Fruit fly (Drosophila melanogaster) whole organism, embryonic: ENCODE data around the gene CG32599.

ENCODE experiments used
- Ada2b ChIP-seq: fragments of 200-800 bp; sonication (Bioruptor generic); IDR thresholded peaks from 2 replicates; pipeline ENCODE4 v1.3.6; 2022; ENCODE audit warnings: missing biosample characterization, missing genetic modification characterization
- Adf1 ChIP-seq: fragments of 200-800 bp; sonication (Bioruptor generic); IDR thresholded peaks from 2 replicates; pipeline ENCODE4 v1.3.6; 2022; ENCODE audit warnings: missing biosample characterization, missing genetic modification characterization
- Antp ChIP-seq: fragments of 200-800 bp; sonication (Bioruptor generic); optimal IDR thresholded peaks from 3 replicates; lab custom pipeline; 2016; ENCODE audit warnings: missing biosample characterization, missing genetic modification characterization
- Bgb ChIP-seq: fragments of 200-800 bp; sonication (Bioruptor generic); IDR thresholded peaks from 2 replicates; pipeline ENCODE4 v1.3.6; 2022; ENCODE audit warnings: missing biosample characterization, missing genetic modification characterization; ENCODE audit not compliant: partially characterized antibody
- CG10654 ChIP-seq: fragments of 200-800 bp; sonication (Bioruptor generic); optimal IDR thresholded peaks from 2 replicates; lab custom pipeline; 2016; ENCODE audit warnings: missing biosample characterization, missing genetic modification characterization
- CG12071 ChIP-seq: fragments of 200-800 bp; sonication (Bioruptor generic); optimal IDR thresholded peaks from 3 replicates; lab custom pipeline; 2018; ENCODE audit warnings: missing biosample characterization, mild to moderate bottlenecking, missing genetic modification characterization
- CG12104 ChIP-seq: fragments of 200-800 bp; sonication (Bioruptor generic); optimal IDR thresholded peaks from 3 replicates; lab custom pipeline; 2016; ENCODE audit warnings: missing biosample characterization, missing genetic modification characterization
- CG14014 ChIP-seq: fragments of 200-800 bp; sonication (Bioruptor generic); IDR thresholded peaks from 2 replicates; pipeline ENCODE4 v1.3.6; 2022; ENCODE audit warnings: missing biosample characterization, missing genetic modification characterization
- CG14965 ChIP-seq: fragments of 200-800 bp; sonication (Bioruptor generic); optimal IDR thresholded peaks from 2 replicates; lab custom pipeline; 2016; ENCODE audit warnings: missing biosample characterization, missing genetic modification characterization, borderline replicate concordance
- CG2875 ChIP-seq: fragments of 200-800 bp; sonication (Bioruptor generic); optimal IDR thresholded peaks from 2 replicates; lab custom pipeline; 2017; ENCODE audit warnings: missing biosample characterization, mild to moderate bottlenecking, missing genetic modification characterization, missing genetic modification reagents
- CG31441 ChIP-seq: fragments of 200-800 bp; sonication (Bioruptor generic); IDR thresholded peaks from 2 replicates; pipeline ENCODE4 v1.3.6; 2022; ENCODE audit warnings: missing biosample characterization, missing genetic modification characterization
- CG33213 ChIP-seq: fragments of 200-800 bp; sonication (Bioruptor generic); optimal IDR thresholded peaks from 3 replicates; lab custom pipeline; 2016; ENCODE audit warnings: missing biosample characterization, missing genetic modification characterization
- CG4820 ChIP-seq: fragments of 200-800 bp; sonication (Bioruptor generic); optimal IDR thresholded peaks from 3 replicates; lab custom pipeline; 2016; ENCODE audit warnings: missing biosample characterization, missing genetic modification characterization
- CG8281 ChIP-seq: fragments of 200-800 bp; sonication (Bioruptor generic); optimal IDR thresholded peaks from 2 replicates; lab custom pipeline; 2018; ENCODE audit warnings: missing biosample characterization, mild to moderate bottlenecking, missing genetic modification characterization, moderate library complexity
- D19A ChIP-seq: fragments of 200-800 bp; optimal IDR thresholded peaks from 3 replicates; lab custom pipeline; 2019; ENCODE audit warnings: missing biosample characterization, mild to moderate bottlenecking, missing genetic modification characterization, moderate library complexity
- Dfd ChIP-seq, 2 experiments: fragments of >200 bp; optimal IDR thresholded peaks; 2 replicates each; lab custom pipeline; 2017; ENCODE audit warnings: missing biosample characterization in 2 of 2, missing genetic modification characterization in 2 of 2
- Doc3 ChIP-seq: fragments of 200-800 bp; sonication (Bioruptor generic); IDR thresholded peaks from 3 replicates; pipeline ENCODE4 v1.3.6; 2022; ENCODE audit warnings: missing biosample characterization, missing genetic modification characterization; ENCODE audit not compliant: partially characterized antibody
- HLH54F ChIP-seq: fragments of 200-800 bp; sonication (Bioruptor generic); optimal IDR thresholded peaks from 3 replicates; lab custom pipeline; 2016; ENCODE audit warnings: missing biosample characterization, missing genetic modification characterization
- Hr51 ChIP-seq, 2 experiments: fragments of 200-800 bp; sonication (Bioruptor generic); optimal IDR thresholded peaks; 2 replicates in 1 of 2; 3 replicates in 1 of 2; lab custom pipeline; 2016 to 2018; ENCODE audit warnings: missing biosample characterization in 2 of 2, missing genetic modification characterization in 2 of 2, mild to moderate bottlenecking in 1 of 2, moderate library complexity in 1 of 2
- Lhr ChIP-seq: fragments of 200-800 bp; sonication (Bioruptor generic); optimal IDR thresholded peaks from 3 replicates; lab custom pipeline; 2017; ENCODE audit warnings: mild to moderate bottlenecking, missing biosample characterization, missing genetic modification reagents, missing genetic modification characterization
- Lpt ChIP-seq: fragments of >200 bp; optimal IDR thresholded peaks from 2 replicates; lab custom pipeline; 2018; ENCODE audit warnings: missing biosample characterization, missing genetic modification characterization
- Rx ChIP-seq: fragments of 200-800 bp; sonication (Bioruptor generic); IDR thresholded peaks from 2 replicates; pipeline ENCODE4 v1.3.6; 2022; ENCODE audit warnings: missing biosample characterization, missing genetic modification characterization
- ab ChIP-seq: fragments of 200-800 bp; sonication (Bioruptor generic); optimal IDR thresholded peaks from 2 replicates; lab custom pipeline; 2016; ENCODE audit warnings: missing biosample characterization, missing genetic modification characterization
- al ChIP-seq: fragments of 200-800 bp; sonication (Bioruptor generic); IDR thresholded peaks from 2 replicates; pipeline ENCODE4 v1.3.6; 2022; ENCODE audit warnings: missing biosample characterization, missing genetic modification characterization
- bcd ChIP-seq: fragments of 200-800 bp; sonication (Bioruptor generic); optimal IDR thresholded peaks from 2 replicates; lab custom pipeline; 2017; ENCODE audit warnings: missing biosample characterization, mild to moderate bottlenecking, missing genetic modification characterization
- bowl ChIP-seq: fragments of 200-800 bp; sonication (Bioruptor generic); IDR thresholded peaks from 2 replicates; pipeline ENCODE4 v1.3.6; 2022; ENCODE audit warnings: missing biosample characterization, missing genetic modification characterization
- btn ChIP-seq: fragments of 200-800 bp; sonication (Bioruptor generic); optimal IDR thresholded peaks from 2 replicates; lab custom pipeline; 2016; ENCODE audit warnings: missing biosample characterization, missing genetic modification characterization
- cas ChIP-seq: fragments of 200-800 bp; sonication (Bioruptor generic); IDR thresholded peaks from 2 replicates; pipeline ENCODE4 v1.3.6; 2022; ENCODE audit warnings: missing biosample characterization, missing genetic modification characterization
- chif ChIP-seq, 2 experiments: fragments of 200-800 bp; sonication (Bioruptor generic); optimal IDR thresholded peaks; 3 replicates each; lab custom pipeline; 2016; ENCODE audit warnings: missing biosample characterization in 2 of 2, missing genetic modification characterization in 2 of 2
- chinmo ChIP-seq: fragments of 200-800 bp; sonication (Bioruptor generic); IDR thresholded peaks from 4 replicates; pipeline ENCODE4 v1.3.6; 2022; ENCODE audit warnings: missing biosample characterization, missing genetic modification characterization; ENCODE audit not compliant: partially characterized antibody
- chm ChIP-seq: fragments of 200-800 bp; sonication (Bioruptor generic); IDR thresholded peaks from 2 replicates; pipeline ENCODE4 v1.3.6; 2022; ENCODE audit warnings: missing biosample characterization, missing genetic modification characterization
- crp ChIP-seq, 2 experiments: fragments of 200-800 bp; sonication (Bioruptor generic); optimal IDR thresholded peaks; 2 replicates in 1 of 2; 3 replicates in 1 of 2; lab custom pipeline; 2017; ENCODE audit warnings: missing biosample characterization in 2 of 2, missing genetic modification characterization in 2 of 2, mild to moderate bottlenecking in 1 of 2, moderate library complexity in 1 of 2
- danr ChIP-seq: fragments of 200-800 bp; sonication (Bioruptor generic); IDR thresholded peaks from 2 replicates; pipeline ENCODE4 v1.3.6; 2022; ENCODE audit warnings: missing biosample characterization, missing genetic modification characterization
- emc ChIP-seq: fragments of 200-800 bp; sonication (Bioruptor generic); optimal IDR thresholded peaks from 2 replicates; lab custom pipeline; 2016; ENCODE audit warnings: missing biosample characterization, missing genetic modification characterization
- ftz-f1 ChIP-seq: fragments of 200-800 bp; sonication (Bioruptor generic); optimal IDR thresholded peaks from 2 replicates; lab custom pipeline; 2016; ENCODE audit warnings: missing biosample characterization, missing genetic modification characterization
- gsb-n ChIP-seq: fragments of 200-800 bp; sonication (Bioruptor generic); optimal IDR thresholded peaks from 3 replicates; lab custom pipeline; 2018; ENCODE audit warnings: missing biosample characterization, mild to moderate bottlenecking, missing genetic modification characterization
- her ChIP-seq: fragments of 200-800 bp; sonication (Bioruptor generic); optimal IDR thresholded peaks from 2 replicates; lab custom pipeline; 2016; ENCODE audit warnings: missing biosample characterization, missing genetic modification characterization
- ind ChIP-seq: fragments of 200-800 bp; sonication (Bioruptor generic); optimal IDR thresholded peaks from 3 replicates; lab custom pipeline; 2016; ENCODE audit warnings: missing biosample characterization, missing genetic modification characterization
- jumu ChIP-seq: fragments of 200-800 bp; sonication (Bioruptor generic); optimal IDR thresholded peaks from 3 replicates; lab custom pipeline; 2016; ENCODE audit warnings: missing biosample characterization, missing genetic modification characterization
- lab ChIP-seq: fragments of 200-800 bp; sonication (Bioruptor generic); optimal IDR thresholded peaks from 3 replicates; lab custom pipeline; 2017; ENCODE audit warnings: missing biosample characterization, missing genetic modification characterization, mild to moderate bottlenecking, moderate library complexity, missing genetic modification reagents
- mld ChIP-seq: fragments of 200-800 bp; sonication (Bioruptor generic); IDR thresholded peaks from 3 replicates; pipeline ENCODE4 v1.3.6; 2022; ENCODE audit warnings: missing biosample characterization, missing genetic modification characterization; ENCODE audit not compliant: partially characterized antibody
- p53 ChIP-seq: fragments of 200-800 bp; sonication (Bioruptor generic); optimal IDR thresholded peaks from 2 replicates; lab custom pipeline; 2016; ENCODE audit warnings: missing biosample characterization, missing genetic modification characterization
- prd ChIP-seq, 3 experiments: fragments of >200 bp in 2 of 3; fragments of 200-800 bp in 1 of 3; sonication (Bioruptor generic) in 1 of 3; optimal IDR thresholded peaks in 2 of 3; IDR thresholded peaks in 1 of 3; 2 replicates in 2 of 3; 3 replicates in 1 of 3; pipeline versions ENCODE4 v1.3.6 to Lab custom; 2017 to 2022; ENCODE audit warnings: missing biosample characterization in 1 of 3, missing genetic modification characterization in 1 of 3
- pum ChIP-seq: fragments of 200-800 bp; sonication (Bioruptor generic); optimal IDR thresholded peaks from 2 replicates; lab custom pipeline; 2016; ENCODE audit warnings: missing biosample characterization, missing genetic modification characterization
- schlank ChIP-seq: fragments of 200-800 bp; sonication (Bioruptor generic); optimal IDR thresholded peaks from 2 replicates; lab custom pipeline; 2018; ENCODE audit warnings: missing biosample characterization, mild to moderate bottlenecking, missing genetic modification characterization
- slbo ChIP-seq: fragments of 200-800 bp; sonication (Bioruptor generic); IDR thresholded peaks from 2 replicates; pipeline ENCODE4 v1.3.6; 2022; ENCODE audit warnings: missing biosample characterization, missing genetic modification characterization
- twi ChIP-seq: fragments of 200-800 bp; optimal IDR thresholded peaks from 2 replicates; lab custom pipeline; 2019; ENCODE audit warnings: missing biosample characterization, mild to moderate bottlenecking, missing genetic modification characterization, moderate library complexity
- unc-4 ChIP-seq: fragments of 200-800 bp; sonication (Bioruptor generic); IDR thresholded peaks from 2 replicates; pipeline ENCODE4 v1.3.6; 2022; ENCODE audit warnings: missing biosample characterization, missing genetic modification characterization; ENCODE audit not compliant: partially characterized antibody
- zfh1 ChIP-seq: fragments of 200-800 bp; sonication (Bioruptor generic); IDR thresholded peaks from 3 replicates; pipeline ENCODE4 v1.3.6; 2022; ENCODE audit warnings: missing biosample characterization, missing genetic modification characterization

Gene CG32599

dm6 chrX:14213509-14214154 is 29.9 kb upstream of the CG32599 start (continued):
- TF ChIP-seq ab (GFP tag; lab: Kevin White, UChicago) (no peak), schlank (tag; lab: Kevin White, UChicago) (no peak), lab (GFP tag; lab: Kevin White, UChicago) (peak; percentile 12), CG8281 (tag; lab: Kevin White, UChicago) (no peak), CG33213 (GFP tag; lab: Kevin White, UChicago) (no peak), chinmo (GFP tag; lab: Robert Waterston, UW) (0 out of 4 replicates have a peak, but pooled peaks have one; percentile 63), twi (no peak), jumu (GFP tag; lab: Kevin White, UChicago) (no peak), bowl (no peak), slbo (peak; percentile 48; the same call in 1 of the 2 replicates), crp (GFP tag; optimal IDR thresholded peaks at IDR 0.05; lab: Kevin White, UChicago) (no peak), CG14965 (no peak), Rx (no peak), Lhr (GFP tag; lab: Kevin White, UChicago) (no peak), gsb-n (tag; lab: Kevin White, UChicago) (no peak), CG4820 (GFP tag; lab: Kevin White, UChicago) (peak; percentile 3), CG2875 (GFP tag; lab: Kevin White, UChicago) (no peak), HLH54F (GFP tag; lab: Kevin White, UChicago) (no peak), chif (GFP tag; optimal IDR thresholded peaks at IDR 0.05; lab: Kevin White, UChicago) (peak in 1 of 2 experiments; percentile 20), danr (GFP tag; lab: Robert Waterston, UW) (no peak), Bgb (no peak), CG31441 (peak; percentile 57), D19A (tag; lab: Kevin White, UChicago) (peak; percentile 25), ftz-f1 (GFP tag; lab: Kevin White, UChicago) (no peak), Antp (GFP tag; lab: Kevin White, UChicago) (peak; percentile 22), prd (optimal IDR thresholded peaks at IDR 0.05; lab: Kevin White, UChicago) (no peak), prd (GFP tag; IDR thresholded peaks at IDR 0.05; lab: Robert Waterston, UW) (peak; percentile 35; the same call in 1 of the 3 replicates), mld (GFP tag; lab: Robert Waterston, UW) (no peak), al (GFP tag; lab: Robert Waterston, UW) (no peak), ind (GFP tag; lab: Kevin White, UChicago) (peak; percentile 23), Lpt (GFP tag; lab: Kevin White, UChicago) (no peak), unc-4 (GFP tag; lab: Robert Waterston, UW) (no peak), CG12071 (GFP tag; lab: Kevin White, UChicago) (peak; percentile 13), p53 (GFP tag; lab: Kevin White, UChicago) (no peak), cas (GFP tag; lab: Robert Waterston, UW) (no peak), her (GFP tag; lab: Kevin White, UChicago) (no peak), pum (peak; percentile 8), Ada2b (GFP tag; lab: Robert Waterston, UW) (peak; percentile 49; the same call in 1 of the 2 replicates), CG14014 (GFP tag; lab: Robert Waterston, UW) (0 out of 2 replicates have a peak, but pooled peaks have one; percentile 37), Dfd (GFP tag; optimal IDR thresholded peaks at IDR 0.05; lab: Kevin White, UChicago) (no peak), CG10654 (no peak), Doc3 (GFP tag; lab: Robert Waterston, UW) (no peak), zfh1 (no peak), bcd (GFP tag; lab: Kevin White, UChicago) (peak; percentile 12), emc (GFP tag; lab: Kevin White, UChicago) (no peak), btn (no peak), Adf1 (GFP tag; lab: Robert Waterston, UW) (no peak), CG12104 (GFP tag; lab: Kevin White, UChicago) (peak; percentile 1), Hr51 (GFP tag; optimal IDR thresholded peaks at IDR 0.05; lab: Kevin White, UChicago) (peak in 1 of 2 experiments; percentile 57), chm (GFP tag; lab: Robert Waterston, UW) (no peak)
